Fruit fly (Drosophila melanogaster): ENCODE results near the gene CG15771.

- TF ChIP-seq psq (optimal IDR thresholded peaks at IDR 0.05): no peak
- no peak for TF ChIP-seq pan (optimal IDR thresholded peaks at IDR 0.05)
- TF ChIP-seq Dll (optimal IDR thresholded peaks at IDR 0.05): no peak
Observed at dm6 chrX:5791840-5792239, 36.5 kb downstream of the CG15771 start, which contains the start of gene CG12239.

Data from whole organism.